Fruit fly (Drosophila melanogaster) whole organism, prepupa: Measurements from ENCODE around the gene CG7857.

Experiments used
- CG10631 ChIP-seq: fragments of 200-800 bp; sonication (Bioruptor generic); optimal IDR thresholded peaks from 2 replicates; lab custom pipeline; 2016; ENCODE audit warnings: missing biosample characterization, missing genetic modification characterization
- CG11294 ChIP-seq: fragments of 200-800 bp; sonication (Bioruptor generic); IDR thresholded peaks from 2 replicates; pipeline ENCODE4 v1.3.6; 2022; ENCODE audit warnings: missing biosample characterization, missing genetic modification characterization
- CG11762 ChIP-seq: fragments of 200-800 bp; sonication (Bioruptor generic); optimal IDR thresholded peaks from 3 replicates; lab custom pipeline; 2016; ENCODE audit warnings: missing biosample characterization, missing genetic modification characterization; ENCODE audit not compliant: insufficient read depth
- CG1621 ChIP-seq: fragments of 200-800 bp; sonication (Bioruptor generic); optimal IDR thresholded peaks from 3 replicates; lab custom pipeline; 2018; ENCODE audit warnings: missing biosample characterization, mild to moderate bottlenecking, missing genetic modification characterization
- CG32006 ChIP-seq: fragments of 200-800 bp; sonication (Bioruptor generic); optimal IDR thresholded peaks from 3 replicates; lab custom pipeline; 2017; ENCODE audit warnings: missing biosample characterization, mild to moderate bottlenecking, missing genetic modification characterization
- CG34406 ChIP-seq: fragments of 200-800 bp; sonication (Bioruptor generic); optimal IDR thresholded peaks from 3 replicates; lab custom pipeline; 2016; ENCODE audit warnings: missing biosample characterization, missing genetic modification characterization
- CG4318 ChIP-seq: fragments of 200-800 bp; sonication (Bioruptor generic); optimal IDR thresholded peaks from 3 replicates; lab custom pipeline; 2017; ENCODE audit warnings: missing biosample characterization, mild to moderate bottlenecking, missing genetic modification characterization
- CG6276 ChIP-seq: fragments of 200-800 bp; sonication (Bioruptor generic); optimal IDR thresholded peaks from 2 replicates; lab custom pipeline; 2017; ENCODE audit warnings: missing biosample characterization, mild to moderate bottlenecking, missing genetic modification characterization
- CG6792 ChIP-seq: fragments of 200-800 bp; sonication (Bioruptor generic); optimal IDR thresholded peaks from 3 replicates; lab custom pipeline; 2016; ENCODE audit warnings: missing biosample characterization, missing genetic modification characterization
- CG6808 ChIP-seq: fragments of 200-800 bp; sonication (Bioruptor generic); optimal IDR thresholded peaks from 3 replicates; lab custom pipeline; 2017; ENCODE audit warnings: missing biosample characterization, missing genetic modification characterization, mild to moderate bottlenecking, moderate library complexity, missing genetic modification reagents
- CG6854 ChIP-seq: fragments of 200-800 bp; sonication (Bioruptor generic); optimal IDR thresholded peaks from 2 replicates; lab custom pipeline; 2017; ENCODE audit warnings: missing biosample characterization, mild to moderate bottlenecking, missing genetic modification characterization
- CG8319 ChIP-seq: fragments of 200-800 bp; sonication (Bioruptor generic); optimal IDR thresholded peaks from 3 replicates; lab custom pipeline; 2016; ENCODE audit warnings: missing biosample characterization, missing genetic modification characterization
- CG8632 ChIP-seq: fragments of 200-800 bp; sonication (Bioruptor generic); optimal IDR thresholded peaks from 3 replicates; lab custom pipeline; 2016; ENCODE audit warnings: missing biosample characterization, missing genetic modification characterization
- CG9139 ChIP-seq: fragments of 200-800 bp; sonication (Bioruptor generic); optimal IDR thresholded peaks from 3 replicates; lab custom pipeline; 2017; ENCODE audit warnings: missing biosample characterization, mild to moderate bottlenecking, missing genetic modification characterization
- Eip75B ChIP-seq: fragments of 200-800 bp; sonication (Bioruptor generic); optimal IDR thresholded peaks from 3 replicates; lab custom pipeline; 2016; ENCODE audit warnings: missing biosample characterization, missing genetic modification characterization
- Eip78C ChIP-seq: fragments of 200-800 bp; sonication (Bioruptor generic); peaks from one replicate; lab custom pipeline; 2016; ENCODE audit warnings: missing biosample characterization, missing genetic modification characterization
- Ets21C ChIP-seq: fragments of 200-800 bp; sonication (Bioruptor generic); optimal IDR thresholded peaks from 3 replicates; lab custom pipeline; 2016; ENCODE audit warnings: missing biosample characterization, missing genetic modification characterization
- Ets96B ChIP-seq: fragments of 200-800 bp; optimal IDR thresholded peaks from 2 replicates; lab custom pipeline; 2019; ENCODE audit warnings: missing biosample characterization, mild to moderate bottlenecking, missing genetic modification characterization, moderate library complexity
- Hr38 ChIP-seq: sonication (Bioruptor generic); optimal IDR thresholded peaks from 2 replicates; lab custom pipeline; 2016; ENCODE audit warnings: missing biosample characterization, missing genetic modification characterization
- Hr39 ChIP-seq: fragments of 200-800 bp; sonication (Bioruptor generic); optimal IDR thresholded peaks from 2 replicates; lab custom pipeline; 2016; ENCODE audit warnings: missing biosample characterization, missing genetic modification characterization
- Hr4 ChIP-seq: fragments of 200-800 bp; sonication (Bioruptor generic); optimal IDR thresholded peaks from 3 replicates; lab custom pipeline; 2016; ENCODE audit warnings: missing biosample characterization, missing genetic modification characterization
- Met ChIP-seq: fragments of 200-800 bp; sonication (Bioruptor generic); optimal IDR thresholded peaks from 3 replicates; lab custom pipeline; 2016; ENCODE audit warnings: missing biosample characterization, missing genetic modification characterization
- OdsH ChIP-seq: fragments of 200-800 bp; sonication (Bioruptor generic); optimal IDR thresholded peaks from 3 replicates; lab custom pipeline; 2016; ENCODE audit warnings: missing biosample characterization, missing genetic modification characterization
- Smox ChIP-seq: fragments of 200-800 bp; sonication (Bioruptor generic); optimal IDR thresholded peaks from 3 replicates; lab custom pipeline; 2016; ENCODE audit warnings: missing biosample characterization, missing genetic modification characterization
- Sox102F ChIP-seq: fragments of 200-800 bp; sonication (Bioruptor generic); optimal IDR thresholded peaks from 2 replicates; lab custom pipeline; 2016; ENCODE audit warnings: missing biosample characterization, mild to moderate bottlenecking, missing genetic modification characterization
- Sox14 ChIP-seq: fragments of 200-800 bp; sonication (Bioruptor generic); optimal IDR thresholded peaks from 3 replicates; lab custom pipeline; 2016; ENCODE audit warnings: missing biosample characterization, missing genetic modification characterization
- Sox15 ChIP-seq: fragments of 200-800 bp; sonication (Bioruptor generic); optimal IDR thresholded peaks from 3 replicates; lab custom pipeline; 2016; ENCODE audit warnings: missing biosample characterization, missing genetic modification characterization
- achi ChIP-seq: fragments of 200-800 bp; sonication (Bioruptor generic); optimal IDR thresholded peaks from 3 replicates; lab custom pipeline; 2016; ENCODE audit warnings: missing biosample characterization, missing genetic modification characterization
- acj6 ChIP-seq: fragments of 200-800 bp; sonication (Bioruptor generic); optimal IDR thresholded peaks from 3 replicates; lab custom pipeline; 2016; ENCODE audit warnings: missing biosample characterization, missing genetic modification characterization
- cyc ChIP-seq: fragments of 200-800 bp; sonication (Bioruptor generic); optimal IDR thresholded peaks from 3 replicates; lab custom pipeline; 2016; ENCODE audit warnings: missing biosample characterization, missing genetic modification characterization
- esn ChIP-seq: fragments of 200-800 bp; sonication (Bioruptor generic); optimal IDR thresholded peaks from 2 replicates; lab custom pipeline; 2016; ENCODE audit warnings: missing biosample characterization, mild to moderate bottlenecking, missing genetic modification characterization, moderate library complexity
- fd59A ChIP-seq: fragments of 200-800 bp; sonication (Bioruptor generic); optimal IDR thresholded peaks from 2 replicates; lab custom pipeline; 2017; ENCODE audit warnings: missing biosample characterization, mild to moderate bottlenecking, missing genetic modification characterization, missing genetic modification reagents
- fd85E ChIP-seq: fragments of 200-800 bp; sonication (Bioruptor generic); optimal IDR thresholded peaks from 3 replicates; lab custom pipeline; 2016; ENCODE audit warnings: missing biosample characterization, missing genetic modification characterization
- fkh ChIP-seq: fragments of 200-800 bp; sonication (Bioruptor generic); optimal IDR thresholded peaks from 3 replicates; lab custom pipeline; 2017; ENCODE audit warnings: missing biosample characterization, mild to moderate bottlenecking, missing genetic modification characterization, moderate library complexity
- lz ChIP-seq: fragments of 200-800 bp; sonication (Bioruptor generic); optimal IDR thresholded peaks from 3 replicates; lab custom pipeline; 2016; ENCODE audit warnings: missing biosample characterization, missing genetic modification characterization
- net ChIP-seq: fragments of 200-800 bp; sonication (Bioruptor generic); optimal IDR thresholded peaks from 3 replicates; lab custom pipeline; 2016; ENCODE audit warnings: missing biosample characterization, missing genetic modification characterization
- pdm3 ChIP-seq: fragments of 200-800 bp; sonication (Bioruptor generic); optimal IDR thresholded peaks from 3 replicates; lab custom pipeline; 2016; ENCODE audit warnings: missing biosample characterization, missing genetic modification characterization
- svp ChIP-seq: fragments of 200-800 bp; sonication (Bioruptor generic); peaks from one replicate; lab custom pipeline; 2016; ENCODE audit warnings: missing biosample characterization, missing genetic modification characterization
- topi ChIP-seq: fragments of 200-800 bp; sonication (Bioruptor generic); optimal IDR thresholded peaks from 3 replicates; lab custom pipeline; 2016; ENCODE audit warnings: missing biosample characterization, missing genetic modification characterization
- vri ChIP-seq: fragments of 200-800 bp; sonication (Bioruptor generic); optimal IDR thresholded peaks from 3 replicates; lab custom pipeline; 2016; ENCODE audit warnings: missing biosample characterization, mild to moderate bottlenecking, missing genetic modification characterization

Gene CG7857

DNA sequence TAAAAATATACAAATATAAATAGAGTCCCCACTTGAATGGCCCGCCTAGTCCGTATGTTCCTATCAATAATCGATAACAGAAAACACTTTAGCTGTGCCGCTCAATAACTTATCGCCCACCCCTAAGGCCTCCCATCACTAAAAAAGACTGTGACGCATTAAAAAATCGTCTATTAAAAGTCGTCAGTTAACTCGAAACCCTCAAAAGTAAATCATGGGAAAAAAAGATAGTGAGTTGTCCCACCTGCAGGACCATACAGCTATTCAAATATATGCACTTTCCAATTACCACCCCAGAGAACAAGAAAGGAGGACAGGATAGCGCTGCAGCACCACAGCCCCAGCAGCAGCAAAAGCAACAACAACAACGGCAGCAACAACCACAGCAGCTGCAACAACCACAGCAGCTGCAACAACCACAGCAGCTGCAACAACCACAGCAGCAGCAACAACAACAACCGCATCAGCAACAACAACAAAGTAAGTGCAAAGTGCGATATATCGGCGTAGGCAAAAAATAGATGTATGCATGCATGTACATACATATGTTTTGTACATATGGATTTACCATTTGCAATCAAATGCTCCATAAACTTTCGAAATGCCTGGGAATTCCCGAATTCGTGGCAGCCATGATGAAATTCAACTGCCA lies 49.4 kb upstream of the CG7857 start, which contains the start of gene AGO2 (continued):
- TF ChIP-seq CG1621 (tag; lab: Kevin White, UChicago), result peak; percentile 65
- TF ChIP-seq CG6792 (GFP tag; lab: Kevin White, UChicago), result no peak
- TF ChIP-seq CG6808 (GFP tag; lab: Kevin White, UChicago), result peak; percentile 91
- TF ChIP-seq net (GFP tag; lab: Kevin White, UChicago), result no peak
- TF ChIP-seq Smox (GFP tag; lab: Kevin White, UChicago), result no peak
- TF ChIP-seq Ets96B (tag; lab: Kevin White, UChicago), result peak; percentile 47
- no peak for TF ChIP-seq Sox102F
- no peak for TF ChIP-seq CG34406 (GFP tag; lab: Kevin White, UChicago)
- TF ChIP-seq Sox15 (GFP tag; lab: Kevin White, UChicago), result no peak
- no peak for TF ChIP-seq Hr4 (GFP tag; lab: Kevin White, UChicago)
- peak; percentile 43 for TF ChIP-seq esn

DNA sequence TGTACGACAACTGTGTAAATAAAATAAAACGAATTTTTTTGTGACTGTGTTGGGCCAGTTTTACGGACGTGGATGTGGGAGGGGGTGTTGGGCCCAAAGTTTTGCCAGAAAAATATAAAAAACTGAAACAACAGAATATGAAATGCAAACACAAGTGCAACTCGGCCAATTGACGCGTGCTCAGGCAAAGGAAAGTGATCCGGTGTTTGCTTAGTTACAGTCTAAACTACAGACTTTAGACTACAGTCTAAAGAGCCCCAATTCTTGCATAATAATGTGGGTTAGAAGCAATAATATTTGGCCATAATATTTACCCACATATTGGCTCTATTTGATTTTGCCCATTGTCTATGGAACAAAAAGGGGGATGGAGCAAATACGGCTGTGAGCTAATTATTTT lies 44.1 kb upstream of the CG7857 start:
- no peak for TF ChIP-seq CG9139 (GFP tag; lab: Kevin White, UChicago)
- no peak for TF ChIP-seq topi (GFP tag; lab: Kevin White, UChicago)
- TF ChIP-seq CG32006 (GFP tag; lab: Kevin White, UChicago), result no peak
- no peak for TF ChIP-seq CG8319
- no peak for TF ChIP-seq Ets96B (tag; lab: Kevin White, UChicago)
- no peak for TF ChIP-seq cyc (GFP tag; lab: Kevin White, UChicago)
- no peak for TF ChIP-seq CG11762 (GFP tag; lab: Kevin White, UChicago)
- TF ChIP-seq Hr4 (GFP tag; lab: Kevin White, UChicago), result no peak
- TF ChIP-seq Met, result no peak
- no peak for TF ChIP-seq CG6276 (GFP tag; lab: Kevin White, UChicago)
- TF ChIP-seq vri (GFP tag; lab: Kevin White, UChicago), result peak; percentile 50
- TF ChIP-seq fkh, result peak; percentile 86
- no peak for TF ChIP-seq Hr39 (GFP tag; lab: Kevin White, UChicago)
- TF ChIP-seq Eip75B (GFP tag; lab: Kevin White, UChicago), result no peak
- no peak for TF ChIP-seq Eip78C (GFP tag; lab: Kevin White, UChicago)

DNA sequence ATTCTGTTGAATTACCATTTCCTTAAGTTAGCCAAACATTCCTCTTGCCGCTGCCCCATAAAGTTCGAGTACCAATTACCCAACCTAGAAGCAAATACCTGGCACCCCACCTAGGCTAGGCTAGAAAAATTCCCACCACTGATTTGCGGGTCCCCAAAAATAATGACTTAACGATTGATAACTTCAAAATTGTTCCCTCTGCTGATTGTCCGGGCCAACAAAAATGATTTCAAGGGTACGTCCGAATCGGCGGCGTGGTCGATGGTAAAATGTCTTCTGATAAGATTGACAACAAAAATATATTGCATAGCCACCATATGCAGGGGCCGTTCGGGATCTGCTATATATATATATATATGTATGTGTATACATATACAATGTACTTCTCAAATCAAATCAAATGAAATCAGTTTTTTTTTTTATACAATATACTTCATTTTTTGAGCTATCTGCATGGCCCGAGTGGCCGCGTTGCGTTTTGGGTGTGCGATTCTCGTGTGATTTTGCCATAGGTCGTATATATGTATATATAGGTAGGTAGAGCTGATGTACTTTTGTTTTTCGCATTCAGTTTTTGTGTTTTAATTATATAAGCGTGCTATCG lies 42.6 kb upstream of the CG7857 start:
- TF ChIP-seq Sox15 (GFP tag; lab: Kevin White, UChicago) (no peak), vri (GFP tag; lab: Kevin White, UChicago) (peak; percentile 94)

DNA sequence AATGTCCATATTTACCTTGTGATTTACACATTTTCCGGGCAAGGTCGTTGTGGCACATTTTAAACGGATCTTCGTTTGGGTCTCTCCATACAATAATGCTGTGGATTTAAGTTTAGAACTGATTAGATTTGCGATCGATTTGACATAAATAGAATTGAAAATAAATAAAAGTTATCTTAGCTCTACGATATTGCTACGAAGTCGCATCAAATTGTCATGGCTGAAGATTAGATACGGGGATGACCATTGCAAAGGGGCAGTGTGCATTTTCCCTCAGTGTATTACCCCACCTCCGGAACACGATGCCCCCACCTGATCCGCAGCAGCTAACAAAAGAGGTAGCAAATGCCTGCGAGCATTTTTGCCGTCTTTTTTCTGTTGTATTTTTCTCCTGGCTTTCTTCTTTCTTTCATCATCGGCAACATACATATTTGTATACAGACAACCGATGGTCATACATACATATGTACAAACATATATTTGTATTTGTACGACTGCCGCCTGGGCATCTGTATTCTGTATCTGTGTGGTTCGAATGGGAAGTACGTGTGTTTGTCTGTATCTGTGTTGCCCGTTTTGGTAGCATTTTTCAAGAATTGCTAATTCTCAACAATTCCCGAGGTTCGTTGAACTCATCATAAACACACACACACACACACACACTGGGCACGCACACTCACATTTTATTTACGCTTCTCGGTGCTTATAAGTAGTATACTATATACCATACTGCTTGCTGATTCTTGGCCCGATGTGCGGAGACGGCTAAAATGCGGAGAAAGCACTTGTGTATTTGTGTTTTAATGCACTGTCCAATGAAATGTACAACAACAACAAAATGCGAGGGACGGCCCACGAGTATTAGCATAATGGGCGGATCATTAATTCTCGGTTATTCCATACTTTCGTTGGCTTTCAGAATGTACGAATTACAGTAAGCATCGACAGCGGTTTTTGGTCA lies 40.0 kb upstream of the CG7857 start:
- TF ChIP-seq OdsH (GFP tag; lab: Kevin White, UChicago) (peak; percentile 33), CG4318 (GFP tag; lab: Kevin White, UChicago) (peak; percentile 50), svp (GFP tag; lab: Kevin White, UChicago) (peak; percentile 78), Hr38 (GFP tag; lab: Kevin White, UChicago) (no peak), CG8632 (GFP tag; lab: Kevin White, UChicago) (no peak), Hr39 (GFP tag; lab: Kevin White, UChicago) (peak; percentile 68), Eip78C (GFP tag; lab: Kevin White, UChicago) (peak; percentile 59), pdm3 (GFP tag; lab: Kevin White, UChicago) (peak; percentile 7), lz (GFP tag; lab: Kevin White, UChicago) (peak; percentile 53), Ets96B (tag; lab: Kevin White, UChicago) (no peak), Met (peak; percentile 65), Sox102F (peak; percentile 39), acj6 (GFP tag; lab: Kevin White, UChicago) (peak; percentile 37), CG11762 (GFP tag; lab: Kevin White, UChicago) (no peak), CG11294 (GFP tag; lab: Robert Waterston, UW) (no peak), fd59A (no peak), cyc (GFP tag; lab: Kevin White, UChicago) (peak; percentile 59), vri (GFP tag; lab: Kevin White, UChicago) (peak; percentile 32), Sox15 (GFP tag; lab: Kevin White, UChicago) (no peak), CG6808 (GFP tag; lab: Kevin White, UChicago) (no peak), Eip75B (GFP tag; lab: Kevin White, UChicago) (peak; percentile 12), Ets21C (GFP tag; lab: Kevin White, UChicago) (peak; percentile 23), fkh (peak; percentile 33), achi (GFP tag; lab: Kevin White, UChicago) (no peak), CG6854 (GFP tag; lab: Kevin White, UChicago) (peak; percentile 39), fd85E (GFP tag; lab: Kevin White, UChicago) (no peak), CG10631 (peak; percentile 44), Hr4 (GFP tag; lab: Kevin White, UChicago) (peak; percentile 61), Sox14 (GFP tag; lab: Kevin White, UChicago) (peak; percentile 35)
